Fruit fly (Drosophila melanogaster) whole organism, wandering third instar larva: ENCODE measurements around the gene Sidpn.

Experiments used
- Abd-B ChIP-seq: fragments of >200 bp; optimal IDR thresholded peaks from 2 replicates; lab custom pipeline; 2017; ENCODE audit warnings: missing biosample characterization, missing genetic modification characterization
- CG32264 ChIP-seq: fragments of 200-800 bp; sonication (Bioruptor generic); optimal IDR thresholded peaks from 2 replicates; lab custom pipeline; 2016; ENCODE audit warnings: missing biosample characterization, missing genetic modification characterization
- CG9705 ChIP-seq: fragments of 200-800 bp; sonication (Bioruptor generic); optimal IDR thresholded peaks from 2 replicates; lab custom pipeline; 2018; ENCODE audit warnings: missing biosample characterization, mild to moderate bottlenecking, missing genetic modification characterization
- CrebA ChIP-seq: fragments of 200-800 bp; sonication (Bioruptor generic); optimal IDR thresholded peaks from 2 replicates; lab custom pipeline; 2016; ENCODE audit warnings: missing biosample characterization, mild to moderate bottlenecking, missing genetic modification characterization, borderline replicate concordance
- Dfd ChIP-seq: fragments of >200 bp; optimal IDR thresholded peaks from 2 replicates; lab custom pipeline; 2017; ENCODE audit warnings: missing biosample characterization, missing genetic modification characterization
- Dif ChIP-seq: fragments of 200-275, 200-300 bp; sonication (Bioruptor generic); optimal IDR thresholded peaks from 2 replicates; lab custom pipeline; 2018; ENCODE audit warnings: missing biosample characterization, missing genetic modification characterization; ENCODE audit not compliant: partially characterized antibody
- GATAd ChIP-seq: sonication (Bioruptor generic); optimal IDR thresholded peaks from 2 replicates; lab custom pipeline; 2016; ENCODE audit warnings: missing biosample characterization, missing genetic modification characterization
- HLH106 ChIP-seq: fragments of 200-800 bp; optimal IDR thresholded peaks from 3 replicates; lab custom pipeline; 2019; ENCODE audit warnings: missing biosample characterization, mild to moderate bottlenecking, missing genetic modification characterization, moderate library complexity
- Hnf4 ChIP-seq: fragments of 200-800 bp; sonication (Bioruptor generic); optimal IDR thresholded peaks from 2 replicates; lab custom pipeline; 2016; ENCODE audit warnings: missing biosample characterization, mild to moderate bottlenecking, missing genetic modification characterization
- Hr78 ChIP-seq: fragments of >200 bp; optimal IDR thresholded peaks from 2 replicates; lab custom pipeline; 2017; ENCODE audit warnings: missing biosample characterization, missing genetic modification characterization
- Hr83 ChIP-seq: fragments of 200-300 bp; sonication (Bioruptor generic); optimal IDR thresholded peaks from 2 replicates; lab custom pipeline; 2016; ENCODE audit warnings: missing biosample characterization, mild to moderate bottlenecking, missing genetic modification characterization, moderate library complexity; ENCODE audit not compliant: poor library complexity, severe bottlenecking
- Jra ChIP-seq: sonication (Bioruptor generic); optimal IDR thresholded peaks from 2 replicates; lab custom pipeline; 2016; ENCODE audit warnings: missing biosample characterization, missing genetic modification characterization
- Mio ChIP-seq: sonication (Bioruptor generic); optimal IDR thresholded peaks from 2 replicates; lab custom pipeline; 2016; ENCODE audit warnings: missing biosample characterization, missing genetic modification characterization
- Myc ChIP-seq: fragments of >200 bp; optimal IDR thresholded peaks from 2 replicates; lab custom pipeline; 2017
- N ChIP-seq: fragments of >200 bp; optimal IDR thresholded peaks from 2 replicates; lab custom pipeline; 2018; ENCODE audit warnings: missing biosample characterization, missing external identifiers, missing genetic modification characterization
- OdsH ChIP-seq: fragments of 200-800 bp; sonication (Bioruptor generic); optimal IDR thresholded peaks from 2 replicates; lab custom pipeline; 2016; ENCODE audit warnings: missing biosample characterization, mild to moderate bottlenecking, missing genetic modification characterization
- Rel ChIP-seq, 2 experiments: fragments of 200-800 bp; sonication (Bioruptor generic) in 1 of 2; optimal IDR thresholded peaks; 2 replicates in 1 of 2; 3 replicates in 1 of 2; lab custom pipeline; 2016 to 2019; ENCODE audit warnings: mild to moderate bottlenecking in 2 of 2, missing biosample characterization in 2 of 2, missing genetic modification characterization in 2 of 2, moderate library complexity in 1 of 2
- Sp1 ChIP-seq: fragments of 200-800 bp; sonication (Bioruptor generic); optimal IDR thresholded peaks from 3 replicates; lab custom pipeline; 2019; ENCODE audit warnings: missing biosample characterization, mild to moderate bottlenecking, missing genetic modification characterization, moderate library complexity
- Vsx2 ChIP-seq: fragments of 200-300, 225-300 bp; sonication (Bioruptor generic); optimal IDR thresholded peaks from 2 replicates; lab custom pipeline; 2018; ENCODE audit warnings: missing biosample characterization, missing genetic modification characterization; ENCODE audit not compliant: partially characterized antibody
- br ChIP-seq: fragments of 200-800 bp; sonication (Bioruptor generic); optimal IDR thresholded peaks from 2 replicates; lab custom pipeline; 2016; ENCODE audit warnings: missing biosample characterization, missing genetic modification characterization
- brk ChIP-seq: fragments of 200-800 bp; sonication (Bioruptor generic); optimal IDR thresholded peaks from 2 replicates; lab custom pipeline; 2016; ENCODE audit warnings: missing biosample characterization, mild to moderate bottlenecking, missing genetic modification characterization
- dl ChIP-seq, 2 experiments: fragments of 175-275, 200-275 bp in 1 of 2; fragments of 200-275 bp in 1 of 2; sonication (Bioruptor generic); optimal IDR thresholded peaks; lab custom pipeline; 2018; ENCODE audit warnings: mild to moderate bottlenecking in 2 of 2, missing biosample characterization in 2 of 2, missing genetic modification characterization in 2 of 2, moderate library complexity in 2 of 2; ENCODE audit not compliant: partially characterized antibody in 2 of 2, insufficient read depth in 1 of 2
- dmrt93B ChIP-seq: fragments of 200-800 bp; sonication (Bioruptor generic); optimal IDR thresholded peaks from 2 replicates; lab custom pipeline; 2018; ENCODE audit warnings: missing biosample characterization, mild to moderate bottlenecking, missing genetic modification characterization
- dsf ChIP-seq: sonication (Bioruptor generic); optimal IDR thresholded peaks from 2 replicates; lab custom pipeline; 2016; ENCODE audit warnings: missing biosample characterization, missing genetic modification characterization, borderline replicate concordance
- ey ChIP-seq: fragments of 200-800 bp; sonication (Bioruptor generic); optimal IDR thresholded peaks from 2 replicates; lab custom pipeline; 2016; ENCODE audit warnings: missing biosample characterization, missing genetic modification characterization
- foxo ChIP-seq, 2 experiments: fragments of 200-800 bp; sonication (Bioruptor generic); optimal IDR thresholded peaks; 2 replicates in 1 of 2; 3 replicates in 1 of 2; lab custom pipeline; 2016 to 2017; ENCODE audit warnings: missing biosample characterization in 2 of 2, missing genetic modification characterization in 2 of 2
- fru ChIP-seq: fragments of 200-800 bp; sonication (Bioruptor generic); optimal IDR thresholded peaks from 3 replicates; lab custom pipeline; 2016; ENCODE audit warnings: missing biosample characterization, mild to moderate bottlenecking, missing genetic modification characterization
- h ChIP-seq: fragments of 200-800 bp; sonication (Bioruptor generic); optimal IDR thresholded peaks from 3 replicates; lab custom pipeline; 2016; ENCODE audit warnings: missing biosample characterization, mild to moderate bottlenecking, missing genetic modification characterization
- jim ChIP-seq: fragments of 175-275, 200-325 bp; sonication (Bioruptor generic); optimal IDR thresholded peaks from 2 replicates; lab custom pipeline; 2016; ENCODE audit warnings: missing biosample characterization, mild to moderate bottlenecking, missing genetic modification characterization
- lola ChIP-seq: fragments of >200 bp; optimal IDR thresholded peaks from 2 replicates; lab custom pipeline; 2017; ENCODE audit warnings: missing biosample characterization, missing genetic modification characterization
- pan ChIP-seq: fragments of >200 bp; optimal IDR thresholded peaks from 2 replicates; lab custom pipeline; 2017
- psq ChIP-seq: fragments of 200-800 bp; sonication (Bioruptor generic); optimal IDR thresholded peaks from 3 replicates; lab custom pipeline; 2017; ENCODE audit warnings: missing biosample characterization, mild to moderate bottlenecking, missing genetic modification characterization, moderate library complexity
- rgr ChIP-seq: fragments of 200-800 bp; sonication (Bioruptor generic); optimal IDR thresholded peaks from 3 replicates; lab custom pipeline; 2016; ENCODE audit warnings: missing biosample characterization, mild to moderate bottlenecking, missing genetic modification characterization
- sage ChIP-seq: fragments of 200-800 bp; sonication (Bioruptor generic); optimal IDR thresholded peaks from 2 replicates; lab custom pipeline; 2016; ENCODE audit warnings: missing biosample characterization, mild to moderate bottlenecking, missing genetic modification characterization
- sv ChIP-seq: fragments of 200-800 bp; sonication (Bioruptor generic); optimal IDR thresholded peaks from 3 replicates; lab custom pipeline; 2016; ENCODE audit warnings: missing biosample characterization, missing genetic modification characterization
- tai ChIP-seq: sonication (Bioruptor generic); optimal IDR thresholded peaks from 2 replicates; lab custom pipeline; 2016; ENCODE audit warnings: missing biosample characterization, missing genetic modification characterization
- usp ChIP-seq: fragments of >200 bp; optimal IDR thresholded peaks from 2 replicates; lab custom pipeline; 2017; ENCODE audit warnings: missing biosample characterization, missing genetic modification characterization
- woc ChIP-seq: sonication (Bioruptor generic); optimal IDR thresholded peaks from 2 replicates; lab custom pipeline; 2016; ENCODE audit warnings: missing biosample characterization, mild to moderate bottlenecking, missing genetic modification characterization

Sidpn gene

DNA sequence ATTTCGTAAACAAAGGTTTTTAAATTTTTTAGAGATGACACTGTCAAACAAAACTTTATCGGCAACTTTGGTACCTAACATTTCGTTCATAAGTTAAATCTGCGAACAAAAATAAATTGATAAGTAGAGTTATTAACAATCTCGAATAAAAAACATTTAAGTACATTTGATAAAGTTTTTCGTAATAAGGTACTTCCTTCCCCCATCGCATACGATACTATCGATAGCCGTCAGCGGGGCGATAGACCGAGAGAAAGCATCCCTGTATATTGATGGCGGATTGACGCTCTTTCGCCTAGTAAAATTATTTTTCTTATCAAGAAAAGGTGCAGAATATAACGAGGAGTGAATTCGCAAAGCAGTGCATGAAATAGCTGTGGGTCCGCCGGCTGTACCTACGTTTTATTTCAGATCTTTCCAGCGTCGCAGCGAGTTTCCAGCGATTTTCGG is 17.6 kb downstream of the Sidpn start, which contains the start of the genes Ttc19 and Acn (continued):
- TF ChIP-seq psq (GFP tag; lab: Kevin White, UChicago) (peak; percentile 78), Myc (lab: Kevin White, UChicago) (peak; percentile 41)

DNA sequence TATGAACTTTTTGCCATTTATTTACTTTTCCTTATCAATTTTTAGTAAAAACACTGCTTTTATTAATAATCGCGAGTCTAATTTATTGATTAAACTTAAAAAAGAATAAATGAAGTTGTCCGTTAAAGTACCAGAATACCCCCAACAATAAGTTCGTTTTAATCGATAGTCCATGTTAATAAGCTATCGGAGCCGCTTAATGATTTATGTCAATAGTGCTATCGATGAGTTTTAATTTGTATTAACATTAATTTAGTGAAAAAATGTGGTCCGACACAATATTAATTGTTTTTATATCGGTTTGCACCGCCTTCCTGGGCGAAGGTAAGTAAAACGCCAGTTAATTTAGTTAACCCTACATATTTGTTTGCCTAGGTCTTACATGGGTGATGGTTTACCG is 21.4 kb downstream of the Sidpn start, which contains the start of gene CG10470:
CG10470 (plus strand) TSS at position 165 of the 400 bp plus-strand sequence.
- TF ChIP-seq OdsH (GFP tag; lab: Kevin White, UChicago) (peak; percentile 4), sv (GFP tag; lab: Kevin White, UChicago) (no peak), rgr (peak; percentile 16), Dif (GFP tag; lab: Kevin White, UChicago) (no peak), sage (GFP tag; lab: Kevin White, UChicago) (no peak), Hr83 (GFP tag; lab: Kevin White, UChicago) (no peak), brk (GFP tag; lab: Kevin White, UChicago) (no peak), Abd-B (GFP tag; lab: Kevin White, UChicago) (no peak), HLH106 (tag; lab: Kevin White, UChicago) (peak; percentile 15), Sp1 (GFP tag; lab: Kevin White, UChicago) (peak; percentile 15), ey (GFP tag; lab: Kevin White, UChicago) (no peak), h (GFP tag; lab: Kevin White, UChicago) (peak; percentile 0), psq (GFP tag; lab: Kevin White, UChicago) (peak; percentile 20), GATAd (GFP tag; lab: Kevin White, UChicago) (no peak), Mio (no peak), CG9705 (GFP tag; lab: Kevin White, UChicago) (no peak), Dfd (GFP tag; lab: Kevin White, UChicago) (no peak), fru (GFP tag; lab: Kevin White, UChicago) (peak; percentile 22), N (GFP tag; lab: Kevin White, UChicago) (no peak), Hnf4 (peak; percentile 29), br (GFP tag; lab: Kevin White, UChicago) (no peak)

dm6 chr2L:19051534-19052100 is 24.1 kb downstream of the Sidpn start, which contains the start of gene Rpn3:
Gene Rpn3 (plus strand): TSS chr2L:19051790.
- TF ChIP-seq HLH106 (tag; lab: Kevin White, UChicago): peak; percentile 77
- peak; percentile 77 for TF ChIP-seq sv (GFP tag; lab: Kevin White, UChicago)
- TF ChIP-seq CG32264 (GFP tag; lab: Kevin White, UChicago): peak; percentile 47
- TF ChIP-seq Dif (GFP tag; lab: Kevin White, UChicago): no peak
- no peak for TF ChIP-seq brk (GFP tag; lab: Kevin White, UChicago)
- no peak for TF ChIP-seq br (GFP tag; lab: Kevin White, UChicago)
- TF ChIP-seq foxo (GFP tag; optimal IDR thresholded peaks at IDR 0.05; lab: Kevin White, UChicago): peak; percentile 22 to 89
- no peak for TF ChIP-seq N (GFP tag; lab: Kevin White, UChicago)
- TF ChIP-seq Jra: peak; percentile 89
- TF ChIP-seq psq (GFP tag; lab: Kevin White, UChicago): peak; percentile 77
- TF ChIP-seq tai: no peak
- no peak for TF ChIP-seq Myc (lab: Kevin White, UChicago)
- TF ChIP-seq Vsx2: no peak
- TF ChIP-seq rgr: peak; percentile 86
- no peak for TF ChIP-seq Dfd (GFP tag; lab: Kevin White, UChicago)
- TF ChIP-seq Rel (GFP tag; optimal IDR thresholded peaks at IDR 0.05; lab: Kevin White, UChicago): no peak
- TF ChIP-seq Rel (tag; optimal IDR thresholded peaks at IDR 0.05; lab: Kevin White, UChicago): peak; percentile 23
- TF ChIP-seq CrebA: no peak
- no peak for TF ChIP-seq lola (GFP tag; lab: Kevin White, UChicago)
- no peak for TF ChIP-seq jim
- TF ChIP-seq h (GFP tag; lab: Kevin White, UChicago): peak; percentile 89
- TF ChIP-seq dmrt93B: no peak
- TF ChIP-seq Mio: no peak
- peak; percentile 88 for TF ChIP-seq fru (GFP tag; lab: Kevin White, UChicago)
- no peak for TF ChIP-seq usp (GFP tag; lab: Kevin White, UChicago)
- peak; percentile 76 for TF ChIP-seq OdsH (GFP tag; lab: Kevin White, UChicago)
- TF ChIP-seq Hr83 (GFP tag; lab: Kevin White, UChicago): peak; percentile 18
- TF ChIP-seq Hnf4: no peak
- TF ChIP-seq woc (GFP tag; lab: Kevin White, UChicago): no peak
- peak; percentile 75 for TF ChIP-seq Sp1 (GFP tag; lab: Kevin White, UChicago)
- no peak for TF ChIP-seq dl (GFP tag; optimal IDR thresholded peaks at IDR 0.05; lab: Kevin White, UChicago; ENCODE audit: insufficient read depth in 1 of 2, partially characterized antibody in 2 of 2)
- no peak for TF ChIP-seq GATAd (GFP tag; lab: Kevin White, UChicago)
- TF ChIP-seq sage (GFP tag; lab: Kevin White, UChicago): no peak
- peak; percentile 86 for TF ChIP-seq dsf
- peak; percentile 52 for TF ChIP-seq CG9705 (GFP tag; lab: Kevin White, UChicago)
- TF ChIP-seq pan: no peak
- peak; percentile 79 for TF ChIP-seq ey (GFP tag; lab: Kevin White, UChicago)
- TF ChIP-seq Hr78 (GFP tag; lab: Kevin White, UChicago): no peak
- TF ChIP-seq Abd-B (GFP tag; lab: Kevin White, UChicago): no peak
